Worm (Caenorhabditis elegans) whole organism, early embryonic: ENCODE results near the gene C32H11.3.

Experiments used
- B0310.2 ChIP-seq: sonication (generic microtip); optimal IDR thresholded peaks from 2 replicates; lab custom pipeline; 2016; ENCODE audit warnings: mild to moderate bottlenecking, missing genetic modification characterization, missing compliant biosample characterization
- F13C5.2 ChIP-seq: sonication (generic microtip); optimal IDR thresholded peaks from 2 replicates; lab custom pipeline; 2017; ENCODE audit warnings: mild to moderate bottlenecking, missing genetic modification characterization, inconsistent platforms, missing compliant biosample characterization
- aly-1 ChIP-seq: sonication (generic microtip); optimal IDR thresholded peaks from 2 replicates; lab custom pipeline; 2016; ENCODE audit warnings: missing genetic modification characterization, missing compliant biosample characterization
- ama-1 ChIP-seq: fragments of 150-350 bp; optimal IDR thresholded peaks from 2 replicates; lab custom pipeline; 2014
- ceh-13 ChIP-seq: fragments of 200-800 bp; sonication (Bioruptor generic); optimal IDR thresholded peaks from 2 replicates; lab custom pipeline; 2018; ENCODE audit warnings: mild to moderate bottlenecking, missing genetic modification characterization, missing compliant biosample characterization
- ets-7 ChIP-seq: sonication (generic microtip); optimal IDR thresholded peaks from 2 replicates; lab custom pipeline; 2016; ENCODE audit warnings: missing genotype, missing genetic modification characterization, missing compliant biosample characterization
- flt-1 ChIP-seq: fragments of 200-800 bp; sonication (Bioruptor generic); IDR thresholded peaks from 2 replicates; pipeline ENCODE4 v1.3.6; 2022; ENCODE audit warnings: missing genetic modification characterization, missing compliant biosample characterization
- hmbx-1 ChIP-seq: sonication (generic microtip); optimal IDR thresholded peaks from 2 replicates; lab custom pipeline; 2016; ENCODE audit warnings: mild to moderate bottlenecking, missing genetic modification characterization, missing compliant biosample characterization
- hmg-4 ChIP-seq: fragments of 200-800 bp; sonication (Bioruptor generic); optimal IDR thresholded peaks from 2 replicates; lab custom pipeline; 2018; ENCODE audit warnings: mild to moderate bottlenecking, missing genetic modification characterization, missing compliant biosample characterization
- hnd-1 ChIP-seq: sonication (generic microtip); optimal IDR thresholded peaks from 2 replicates; lab custom pipeline; 2016; ENCODE audit warnings: missing genetic modification characterization, missing compliant biosample characterization
- pes-1 ChIP-seq: fragments of 200-800 bp; sonication (Bioruptor generic); IDR thresholded peaks from 2 replicates; pipeline ENCODE4 v1.3.6; 2022; ENCODE audit warnings: missing genetic modification reagents, missing genetic modification characterization, missing compliant biosample characterization
- sea-1 ChIP-seq: fragments of 200-800 bp; sonication (Bioruptor generic); conservative IDR thresholded peaks from 2 replicates; pipeline ENCODE4 v1.3.6; 2022; ENCODE audit warnings: missing genetic modification characterization, missing compliant biosample characterization
- tbx-11 ChIP-seq: fragments of 200-800 bp; sonication (Bioruptor generic); IDR thresholded peaks from 2 replicates; pipeline ENCODE4 v1.3.6; 2022; ENCODE audit warnings: missing genetic modification characterization, missing compliant biosample characterization
- tbx-37 ChIP-seq: fragments of 200-800 bp; sonication (Bioruptor generic); conservative IDR thresholded peaks from 2 replicates; pipeline ENCODE4 v1.3.6; 2022; ENCODE audit warnings: missing genetic modification reagents, missing genetic modification characterization, missing compliant biosample characterization

DNA sequence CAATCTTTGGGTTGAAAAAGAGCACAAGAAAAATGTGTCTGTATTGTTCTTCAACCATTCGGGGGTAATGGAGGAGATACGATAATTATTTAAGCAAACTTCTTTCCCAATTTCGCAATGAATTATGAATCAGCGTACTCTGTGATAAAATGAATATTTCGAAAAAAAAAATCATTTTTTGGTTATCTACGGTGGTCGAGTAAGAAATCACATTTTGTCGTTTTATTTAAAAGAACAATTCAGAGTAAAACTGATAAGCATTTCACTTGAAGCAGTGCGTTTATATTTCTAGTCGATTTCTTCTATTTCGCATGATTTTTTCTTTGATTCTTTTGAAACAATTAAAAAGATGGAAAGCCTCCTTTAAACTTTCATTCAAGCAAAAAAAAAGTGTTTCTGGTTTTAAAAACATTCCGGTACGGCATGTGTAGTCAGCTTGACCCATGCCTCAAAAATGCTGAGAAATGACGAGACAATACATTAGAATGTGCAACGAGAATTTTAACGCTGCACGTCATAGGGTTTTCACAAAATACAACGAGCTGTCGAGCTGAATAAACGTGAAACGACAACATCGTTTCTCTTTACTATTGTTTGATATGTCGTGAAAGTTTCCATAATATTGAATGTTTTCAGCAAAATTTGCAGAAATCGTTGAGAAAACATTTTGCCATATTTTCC, 15.8 kb upstream of the C32H11.3 start, which contains the start of gene K08D8.2:
- TF ChIP-seq ama-1 (lab: Kevin White, UChicago): no peak
- TF ChIP-seq flt-1 (GFP tag; lab: Robert Waterston, UW): no peak
- no peak for TF ChIP-seq hnd-1 (tag; lab: Kevin White, UChicago)
- TF ChIP-seq ceh-13 (GFP tag; lab: Kevin White, UChicago): no peak
- no peak for TF ChIP-seq hmg-4 (GFP tag; lab: Kevin White, UChicago)
- TF ChIP-seq tbx-37 (GFP tag; lab: Robert Waterston, UW): no peak
- no peak for TF ChIP-seq aly-1
- TF ChIP-seq sea-1 (GFP tag; lab: Robert Waterston, UW): no peak
- no peak for TF ChIP-seq F13C5.2 (tag; lab: Kevin White, UChicago)
- TF ChIP-seq ets-7 (tag; lab: Kevin White, UChicago): no peak
- no peak for TF ChIP-seq pes-1 (GFP tag; lab: Robert Waterston, UW)
- TF ChIP-seq B0310.2 (tag; lab: Kevin White, UChicago): no peak
- TF ChIP-seq hmbx-1: no peak
- no peak for TF ChIP-seq tbx-11 (GFP tag; lab: Robert Waterston, UW)
